Fruit fly (Drosophila melanogaster): ENCODE measurements around the gene CG1677.

CG1677 gene

dm6 chrX:7284964-7285363 is 120.6 kb downstream of the CG1677 start:
- TF ChIP-seq unc-4 (GFP tag; IDR thresholded peaks at IDR 0.05; ENCODE audit: partially characterized antibody): peak; percentile 23; the same call in 1 of the 2 replicates
- no peak for TF ChIP-seq bsh (GFP tag; optimal IDR thresholded peaks at IDR 0.05)
- no peak for TF ChIP-seq CG10366 (GFP tag; IDR thresholded peaks at IDR 0.05)
- no peak for TF ChIP-seq D19A (tag; optimal IDR thresholded peaks at IDR 0.05)
- no peak for TF ChIP-seq CG3281 (GFP tag; optimal IDR thresholded peaks at IDR 0.05)
- TF ChIP-seq HLH4C (GFP tag; IDR thresholded peaks at IDR 0.05; ENCODE audit: partially characterized antibody): peak; percentile 67
- no peak for TF ChIP-seq TFAM (GFP tag; optimal IDR thresholded peaks at IDR 0.05)
- TF ChIP-seq CG12071 (GFP tag; optimal IDR thresholded peaks at IDR 0.05): no peak
- no peak for TF ChIP-seq CG1832 (GFP tag; optimal IDR thresholded peaks at IDR 0.05)
- no peak for TF ChIP-seq HLH3B (GFP tag; IDR thresholded peaks at IDR 0.05)
- TF ChIP-seq Sin3A (optimal IDR thresholded peaks at IDR 0.05): no peak
- no peak for TF ChIP-seq zfh1 (GFP tag; IDR thresholded peaks at IDR 0.05)
- no peak for TF ChIP-seq wek (GFP tag; optimal IDR thresholded peaks at IDR 0.05)
- peak; percentile 48; the same call in 1 of the 4 replicates for TF ChIP-seq Dll (GFP tag; IDR thresholded peaks at IDR 0.05; ENCODE audit: partially characterized antibody)
- TF ChIP-seq wor (GFP tag; IDR thresholded peaks at IDR 0.05): no peak
- no peak for TF ChIP-seq Dad (GFP tag; optimal IDR thresholded peaks at IDR 0.05)
- peak; percentile 22 for TF ChIP-seq stwl (tag; optimal IDR thresholded peaks at IDR 0.05)
- no peak for TF ChIP-seq CG3847 (GFP tag; IDR thresholded peaks at IDR 0.05)
- no peak for TF ChIP-seq CG7556 (GFP tag; optimal IDR thresholded peaks at IDR 0.05)
- peak; percentile 70 for TF ChIP-seq bbx (GFP tag; IDR thresholded peaks at IDR 0.05; ENCODE audit: partially characterized antibody)
- TF ChIP-seq Opbp (GFP tag; IDR thresholded peaks at IDR 0.05; ENCODE audit: partially characterized antibody): no peak; the same call in 2 of the 3 replicates
- TF ChIP-seq CG16813 (GFP tag; IDR thresholded peaks at IDR 0.05; ENCODE audit: partially characterized antibody): peak; percentile 56; the same call in 2 of the 3 replicates
- 0 out of 2 replicates have a peak, but pooled peaks have one; percentile 24 for TF ChIP-seq ato (GFP tag; IDR thresholded peaks at IDR 0.05; ENCODE audit: partially characterized antibody)
- TF ChIP-seq CG9797 (GFP tag; optimal IDR thresholded peaks at IDR 0.05): no peak
- TF ChIP-seq CG6683 (GFP tag; optimal IDR thresholded peaks at IDR 0.05): no peak
- TF ChIP-seq cwo (GFP tag; optimal IDR thresholded peaks at IDR 0.05): no peak
- TF ChIP-seq CG7963 (GFP tag; IDR thresholded peaks at IDR 0.05; ENCODE audit: partially characterized antibody): 0 out of 3 replicates have a peak, but pooled peaks have one; percentile 21
- TF ChIP-seq CG8924 (tag; optimal IDR thresholded peaks at IDR 0.05): no peak
- no peak for TF ChIP-seq CG16863 (GFP tag; optimal IDR thresholded peaks at IDR 0.05)
- peak; percentile 66 for TF ChIP-seq sens (GFP tag)
- TF ChIP-seq Bgb (GFP tag; IDR thresholded peaks at IDR 0.05; ENCODE audit: partially characterized antibody): peak; percentile 43; the same call in 1 of the 2 replicates
- no peak for TF ChIP-seq D (optimal IDR thresholded peaks at IDR 0.05)
- no peak for TF ChIP-seq D (GFP tag; optimal IDR thresholded peaks at IDR 0.05)
- peak; percentile 49; the same call in 1 of the 3 replicates for TF ChIP-seq CG6791 (GFP tag; IDR thresholded peaks at IDR 0.05; ENCODE audit: partially characterized antibody)
- no peak for TF ChIP-seq Ssrp (tag; optimal IDR thresholded peaks at IDR 0.05)
- TF ChIP-seq fd96Cb (tag; optimal IDR thresholded peaks at IDR 0.05): no peak
- peak; percentile 4 for TF ChIP-seq BEAF-32 (GFP tag; optimal IDR thresholded peaks at IDR 0.05)
- 0 out of 3 replicates have a peak, but pooled peaks have one; percentile 30 for TF ChIP-seq vnd (GFP tag; IDR thresholded peaks at IDR 0.05; ENCODE audit: partially characterized antibody)
- no peak for TF ChIP-seq ap (GFP tag; IDR thresholded peaks at IDR 0.05)
- no peak for TF ChIP-seq ERR (GFP tag; optimal IDR thresholded peaks at IDR 0.05)
- TF ChIP-seq slp2 (GFP tag; optimal IDR thresholded peaks at IDR 0.05): no peak
- TF ChIP-seq org-1 (GFP tag; optimal IDR thresholded peaks at IDR 0.05): no peak
- no peak for TF ChIP-seq gcm2 (GFP tag; optimal IDR thresholded peaks at IDR 0.05)
- peak; percentile 43 for TF ChIP-seq CG8290 (GFP tag; optimal IDR thresholded peaks at IDR 0.05)
- no peak for TF ChIP-seq CG8290 (tag; optimal IDR thresholded peaks at IDR 0.05)
- peak; percentile 16 for TF ChIP-seq Sry-δ (GFP tag; optimal IDR thresholded peaks at IDR 0.05)
- TF ChIP-seq Elba2 (GFP tag; optimal IDR thresholded peaks at IDR 0.05): peak; percentile 26
- no peak for TF ChIP-seq CG12659 (GFP tag; optimal IDR thresholded peaks at IDR 0.05)
- 0 out of 2 replicates have a peak, but pooled peaks have one; percentile 36 for TF ChIP-seq inv (GFP tag; IDR thresholded peaks at IDR 0.05; ENCODE audit: partially characterized antibody)
- TF ChIP-seq nom (GFP tag; optimal IDR thresholded peaks at IDR 0.05): no peak

All from whole organism, embryonic.